Worm (Caenorhabditis elegans) whole organism, L3 larva: ENCODE results near the gene T10D4.1.
A peak's percentile ranks its signal among the peaks of the same experiment; 100 is the strongest.

Source experiments
- R02D3.7 ChIP-seq: fragments of 150-350 bp; optimal IDR thresholded peaks from 2 replicates; lab custom pipeline; 2014; ENCODE audit warnings: missing biosample characterization, missing genetic modification characterization
- ZK546.5 ChIP-seq: sonication (generic microtip); optimal IDR thresholded peaks from 2 replicates; lab custom pipeline; 2017; ENCODE audit warnings: missing biosample characterization, missing genetic modification characterization
- aly-2 ChIP-seq: fragments of 150-350 bp; optimal IDR thresholded peaks from 2 replicates; lab custom pipeline; 2014; ENCODE audit warnings: missing biosample characterization, missing genetic modification characterization
- ceh-82 ChIP-seq: fragments of 150-350 bp; optimal IDR thresholded peaks from 2 replicates; lab custom pipeline; 2014; ENCODE audit warnings: missing biosample characterization, missing genetic modification characterization
- ceh-9 ChIP-seq: sonication (generic microtip); optimal IDR thresholded peaks from 2 replicates; lab custom pipeline; 2018; ENCODE audit warnings: missing biosample characterization, missing genetic modification characterization
- daf-12 ChIP-seq: fragments of 150-350 bp; optimal IDR thresholded peaks from 2 replicates; lab custom pipeline; 2014; ENCODE audit warnings: missing biosample characterization, missing genetic modification reagents, missing genetic modification characterization
- egl-27 ChIP-seq: sonication (generic microtip); optimal IDR thresholded peaks from 4 replicates; lab custom pipeline; 2017; ENCODE audit warnings: missing biosample characterization, missing genetic modification reagents, missing genetic modification characterization
- egl-5 ChIP-seq: fragments of 150-350 bp; optimal IDR thresholded peaks from 2 replicates; lab custom pipeline; 2017; ENCODE audit warnings: missing biosample characterization, missing genetic modification reagents, missing genetic modification characterization, inconsistent platforms
- elt-1 ChIP-seq: fragments of 150-350 bp; optimal IDR thresholded peaks from 2 replicates; lab custom pipeline; 2014; ENCODE audit warnings: missing biosample characterization, missing genetic modification characterization
- elt-2 ChIP-seq: sonication (generic microtip); optimal IDR thresholded peaks from 2 replicates; lab custom pipeline; 2016; ENCODE audit warnings: missing genetic modification reagents, mild to moderate bottlenecking, missing genetic modification characterization, missing compliant biosample characterization
- elt-3 ChIP-seq, 3 experiments: fragments of 150-350 bp in 1 of 3; sonication (generic microtip) in 2 of 3; optimal IDR thresholded peaks; 2 replicates in 2 of 3; 4 replicates in 1 of 3; lab custom pipeline; 2014 to 2017; ENCODE audit warnings: missing biosample characterization in 3 of 3, missing genetic modification characterization in 3 of 3
- fkh-10 ChIP-seq: sonication (generic microtip); optimal IDR thresholded peaks from 2 replicates; lab custom pipeline; 2017; ENCODE audit warnings: missing biosample characterization, missing genetic modification reagents, missing genetic modification characterization
- fkh-2 ChIP-seq: fragments of 150-350 bp; optimal IDR thresholded peaks from 2 replicates; lab custom pipeline; 2014; ENCODE audit warnings: missing biosample characterization, missing genetic modification reagents, missing genetic modification characterization
- hmg-11 ChIP-seq: sonication (generic microtip); optimal IDR thresholded peaks from 2 replicates; lab custom pipeline; 2016; ENCODE audit warnings: missing genetic modification characterization, missing compliant biosample characterization
- lin-39 ChIP-seq: fragments of 150-350 bp; optimal IDR thresholded peaks from 2 replicates; lab custom pipeline; 2018; ENCODE audit warnings: missing biosample characterization, missing genetic modification reagents, missing genetic modification characterization
- lsy-12 ChIP-seq: sonication (generic microtip); optimal IDR thresholded peaks from 2 replicates; lab custom pipeline; 2016; ENCODE audit warnings: mild to moderate bottlenecking, missing genetic modification characterization, missing compliant biosample characterization
- mml-1 ChIP-seq: fragments of 150-350 bp; sonication (generic microtip); optimal IDR thresholded peaks from 3 replicates; lab custom pipeline; 2014; ENCODE audit warnings: missing biosample characterization, missing genetic modification characterization
- nfya-1 ChIP-seq: sonication (generic microtip); optimal IDR thresholded peaks from 2 replicates; lab custom pipeline; 2017; ENCODE audit warnings: missing genetic modification characterization, mild to moderate bottlenecking, missing compliant biosample characterization, antibody characterized with exemption, moderate library complexity; ENCODE audit not compliant: insufficient read depth
- nhr-12 ChIP-seq: fragments of 150-350 bp; optimal IDR thresholded peaks from 2 replicates; lab custom pipeline; 2014; ENCODE audit warnings: missing biosample characterization, missing genetic modification characterization
- nhr-23 ChIP-seq: fragments of 150-350 bp; optimal IDR thresholded peaks from 2 replicates; lab custom pipeline; 2014; ENCODE audit warnings: missing biosample characterization, missing genetic modification reagents, missing genetic modification characterization
- nhr-28 ChIP-seq: fragments of 150-350 bp; optimal IDR thresholded peaks from 2 replicates; lab custom pipeline; 2014; ENCODE audit warnings: missing biosample characterization, missing genetic modification characterization
- nhr-43 ChIP-seq: sonication (generic microtip); optimal IDR thresholded peaks from 2 replicates; lab custom pipeline; 2016; ENCODE audit warnings: mild to moderate bottlenecking, missing genetic modification characterization, missing compliant biosample characterization; ENCODE audit not compliant: poor library complexity, severe bottlenecking
- nhr-67 ChIP-seq: fragments of 150-350 bp; optimal IDR thresholded peaks from 2 replicates; lab custom pipeline; 2014; ENCODE audit warnings: missing biosample characterization, missing genetic modification characterization
- nhr-76 ChIP-seq: fragments of 150-350 bp; sonication (generic microtip); optimal IDR thresholded peaks from 5 replicates; lab custom pipeline; 2014; ENCODE audit warnings: missing biosample characterization, missing genetic modification characterization
- pha-4 ChIP-seq: fragments of 150-350 bp; optimal IDR thresholded peaks from 2 replicates; lab custom pipeline; 2014; ENCODE audit warnings: missing biosample characterization, missing genetic modification reagents, missing genetic modification characterization
- pqm-1 ChIP-seq: fragments of 150-350 bp; optimal IDR thresholded peaks from 2 replicates; lab custom pipeline; 2017; ENCODE audit warnings: missing biosample characterization, missing genetic modification characterization, inconsistent platforms
- sea-2 ChIP-seq: fragments of 150-350 bp; sonication (generic microtip); optimal IDR thresholded peaks from 4 replicates; lab custom pipeline; 2014; ENCODE audit warnings: missing biosample characterization, missing genetic modification reagents, missing genetic modification characterization
- skn-1 ChIP-seq: fragments of 150-350 bp; optimal IDR thresholded peaks from 2 replicates; lab custom pipeline; 2014; ENCODE audit warnings: missing biosample characterization, missing genetic modification characterization
- snpc-4 ChIP-seq: fragments of 150-350 bp; optimal IDR thresholded peaks from 2 replicates; lab custom pipeline; 2014; ENCODE audit warnings: missing biosample characterization, missing genetic modification characterization
- unc-39 ChIP-seq: sonication (generic microtip); optimal IDR thresholded peaks from 4 replicates; lab custom pipeline; 2017; ENCODE audit warnings: missing biosample characterization, missing genetic modification characterization
- zag-1 ChIP-seq: fragments of 150-350 bp; optimal IDR thresholded peaks from 2 replicates; lab custom pipeline; 2014; ENCODE audit warnings: missing biosample characterization, missing genetic modification characterization
- ztf-11 ChIP-seq: fragments of 150-350 bp; optimal IDR thresholded peaks from 2 replicates; lab custom pipeline; 2014; ENCODE audit warnings: missing biosample characterization, missing genetic modification characterization
- ztf-4 ChIP-seq: fragments of 150-350 bp; optimal IDR thresholded peaks from 2 replicates; lab custom pipeline; 2014; ENCODE audit warnings: missing biosample characterization, missing genetic modification characterization

The T10D4.1 gene

DNA sequence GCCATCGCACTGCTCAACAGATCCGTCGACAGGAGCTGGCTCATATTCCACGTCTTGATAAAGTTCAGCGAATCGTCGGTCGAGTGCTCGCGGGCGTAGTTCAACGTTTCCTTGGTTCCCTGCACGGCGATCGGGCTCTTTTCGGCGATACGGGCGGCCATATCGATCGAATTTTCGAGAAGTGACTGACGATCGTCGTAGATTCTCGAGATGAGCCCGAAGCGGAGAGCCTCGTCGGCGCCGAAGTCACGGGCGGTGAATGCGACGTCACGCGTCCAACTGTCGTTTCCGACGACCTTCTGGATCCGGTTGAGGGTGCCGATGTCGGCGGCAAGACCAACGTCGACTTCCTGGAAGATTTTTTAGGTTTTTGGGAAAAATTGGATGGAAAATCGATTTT is 40.4 kb upstream of the T10D4.1 start:
- no peak for TF ChIP-seq egl-27
- TF ChIP-seq skn-1 (tag; lab: Kevin White, UChicago): no peak
- TF ChIP-seq nhr-23: no peak
- TF ChIP-seq aly-2 (tag; lab: Kevin White, UChicago): no peak
- TF ChIP-seq elt-3 (tag; optimal IDR thresholded peaks at IDR 0.05; lab: Kevin White, UChicago): no peak
- TF ChIP-seq ztf-4: no peak
- TF ChIP-seq unc-39 (tag; lab: Kevin White, UChicago): no peak
- TF ChIP-seq lin-39 (tag; lab: Kevin White, UChicago): no peak
- no peak for TF ChIP-seq ceh-9 (tag; lab: Kevin White, UChicago)
- no peak for TF ChIP-seq elt-1 (tag; lab: Kevin White, UChicago)
- no peak for TF ChIP-seq nfya-1 (tag; lab: Kevin White, UChicago)
- no peak for TF ChIP-seq nhr-43 (tag; lab: Kevin White, UChicago)
- no peak for TF ChIP-seq elt-2 (tag; lab: Kevin White, UChicago)
- TF ChIP-seq snpc-4 (tag; lab: Kevin White, UChicago): no peak
- TF ChIP-seq nhr-28: no peak
- TF ChIP-seq ztf-11 (tag; lab: Kevin White, UChicago): no peak
- no peak for TF ChIP-seq fkh-2 (tag; lab: Kevin White, UChicago)
- no peak for TF ChIP-seq fkh-10
- TF ChIP-seq lsy-12 (tag; lab: Kevin White, UChicago): no peak

DNA sequence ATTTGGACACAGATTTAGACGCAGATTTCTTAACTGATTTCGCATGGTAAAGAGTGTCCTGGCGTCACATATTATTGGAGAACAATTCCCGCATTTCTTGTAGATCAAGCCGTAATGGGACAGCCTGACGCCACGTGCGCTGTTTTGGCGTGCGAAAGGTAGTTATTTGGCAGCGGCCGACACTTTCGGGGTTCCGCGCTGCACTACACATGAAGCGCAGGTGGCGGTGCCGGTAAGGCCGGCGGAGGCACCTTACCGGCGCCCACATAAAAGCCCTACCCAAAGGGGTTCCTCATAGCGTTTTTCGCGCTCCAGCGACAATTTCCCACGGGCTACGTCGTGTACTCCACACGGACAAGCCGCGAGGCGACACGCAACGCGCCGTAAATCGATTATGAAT is 39.8 kb upstream of the T10D4.1 start:
- TF ChIP-seq nhr-28 (no peak), nhr-67 (no peak), egl-27 (no peak), unc-39 (tag; lab: Kevin White, UChicago) (no peak), nhr-43 (tag; lab: Kevin White, UChicago) (no peak)

DNA sequence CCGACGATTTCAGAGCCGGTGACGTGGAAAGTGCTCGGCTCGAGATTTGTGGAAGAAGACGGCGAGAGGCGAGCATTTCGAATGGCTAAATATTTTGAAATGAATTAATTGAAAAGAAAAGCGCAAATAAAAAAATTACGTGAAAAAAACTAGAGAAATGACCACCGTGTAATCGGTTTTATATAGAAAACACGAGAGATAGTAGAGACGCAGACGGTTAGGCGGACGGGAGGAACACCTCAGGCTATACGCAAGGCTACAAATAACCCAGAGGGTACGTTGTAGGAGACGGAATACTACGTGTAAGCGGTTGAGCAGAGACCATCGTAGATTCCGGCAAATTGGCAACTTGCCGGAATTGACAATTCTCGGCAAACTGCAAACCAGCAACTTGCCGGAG is 38.8 kb upstream of the T10D4.1 start, which contains the start of gene Y25C1A.13:
Gene Y25C1A.13 (minus strand): TSS at position 101 of the 400 bp plus-strand sequence.
- TF ChIP-seq elt-2 (tag; lab: Kevin White, UChicago): peak; percentile 1
- TF ChIP-seq fkh-10: no peak
- no peak for TF ChIP-seq nhr-43 (tag; lab: Kevin White, UChicago)
- TF ChIP-seq pha-4 (tag; lab: Kevin White, UChicago): no peak
- TF ChIP-seq R02D3.7 (tag; lab: Kevin White, UChicago): no peak

DNA sequence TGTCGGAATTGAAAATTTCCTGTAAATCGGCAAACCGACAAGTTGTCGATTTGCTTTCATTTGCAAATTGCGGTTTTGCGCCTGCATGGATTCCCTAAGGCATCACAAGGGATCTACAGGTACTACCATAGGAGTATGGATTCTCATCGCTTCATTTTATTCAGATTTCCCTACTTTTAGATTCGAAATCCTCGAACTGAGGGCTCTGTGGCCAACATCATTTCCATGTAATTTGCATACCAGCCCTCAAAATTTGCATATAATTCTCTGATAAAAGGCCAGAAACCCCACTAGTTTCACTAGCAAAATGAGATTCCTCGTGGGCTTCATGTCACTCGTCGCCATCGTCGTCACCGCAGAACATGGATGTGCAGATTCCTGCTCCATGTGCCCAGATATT is 37.6 kb upstream of the T10D4.1 start, which contains the start of gene Y25C1A.2:
Gene Y25C1A.2 (plus strand): TSS at position 301 of the 400 bp plus-strand sequence.
- TF ChIP-seq lin-39 (tag; lab: Kevin White, UChicago): no peak
- TF ChIP-seq aly-2 (tag; lab: Kevin White, UChicago): no peak
- TF ChIP-seq zag-1: no peak
- TF ChIP-seq daf-12 (tag; lab: Kevin White, UChicago): no peak
- TF ChIP-seq nhr-23: no peak

DNA sequence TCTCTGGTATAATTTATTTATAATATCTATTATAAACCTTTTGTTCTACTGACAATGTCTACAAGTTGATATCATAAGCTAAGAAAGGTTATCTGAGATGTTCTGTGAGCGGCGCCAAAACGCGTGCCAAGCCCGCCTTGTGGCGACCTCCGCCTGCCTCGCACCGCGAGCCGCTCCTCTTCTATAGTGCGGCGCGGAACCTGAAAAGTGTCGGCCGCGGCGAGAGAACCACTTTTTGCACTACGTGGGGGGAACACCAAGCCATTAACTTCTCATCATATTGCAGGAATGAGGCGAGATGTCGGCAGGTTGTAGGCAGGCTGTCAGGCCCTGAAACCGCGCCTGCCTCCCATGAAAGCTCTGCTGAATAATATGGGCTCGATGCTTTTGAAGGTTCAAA is 36.7 kb upstream of the T10D4.1 start:
- TF ChIP-seq nhr-23 (no peak), snpc-4 (tag; lab: Kevin White, UChicago) (peak; percentile 32), lin-39 (tag; lab: Kevin White, UChicago) (no peak), skn-1 (tag; lab: Kevin White, UChicago) (no peak), hmg-11 (tag; lab: Kevin White, UChicago) (no peak)
- TF ChIP-seq, all 47 proteins: peak for 1

DNA sequence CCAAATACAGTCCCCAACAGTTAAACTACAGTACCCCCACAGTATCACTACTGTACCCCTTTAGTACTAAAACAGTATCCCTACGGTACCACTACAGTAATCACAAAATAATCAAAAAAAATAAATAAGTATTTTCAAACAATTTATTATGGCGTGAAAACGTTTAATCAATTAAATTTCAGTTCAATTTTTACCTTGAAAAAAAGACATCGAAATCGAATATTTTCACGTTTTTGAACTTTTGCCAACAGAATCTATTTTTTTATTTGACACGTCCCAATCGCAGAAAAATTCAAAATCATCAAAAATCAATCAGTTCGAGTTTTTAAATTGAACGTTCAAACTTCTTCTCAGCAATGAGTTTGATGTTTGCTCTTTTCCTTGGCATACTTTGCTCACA is 36.0 kb upstream of the T10D4.1 start, which contains the start of gene clec-123:
Gene clec-123 (plus strand): TSS at position 301 of the 400 bp plus-strand sequence.
- TF ChIP-seq mml-1 (no peak), pqm-1 (tag; lab: Kevin White, UChicago) (no peak), nhr-43 (tag; lab: Kevin White, UChicago) (no peak)
- TF ChIP-seq, all 47 proteins: peak for 0

DNA sequence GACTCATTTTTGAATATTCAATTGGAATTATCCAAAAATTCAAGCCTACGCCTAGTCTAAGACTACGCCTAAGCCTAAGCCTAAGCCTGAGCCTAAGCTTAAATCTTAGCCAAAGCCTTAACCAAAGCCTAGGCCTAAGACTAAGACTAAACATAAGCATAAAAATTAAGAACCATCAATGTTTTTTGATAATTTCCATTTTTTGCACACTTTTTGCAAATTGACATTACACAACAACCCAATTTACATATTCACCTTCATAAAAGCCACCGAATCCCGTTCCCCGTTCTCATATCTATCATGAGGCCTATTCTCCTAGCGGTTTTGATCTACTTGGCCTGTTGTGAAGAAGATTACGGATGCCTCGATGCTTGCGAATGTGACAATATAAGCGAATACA is 32.5 kb upstream of the T10D4.1 start, which contains the start of gene T10D4.7:
Gene T10D4.7 (plus strand): TSS at position 301 of the 400 bp plus-strand sequence.
- TF ChIP-seq lsy-12 (tag; lab: Kevin White, UChicago) (no peak), aly-2 (tag; lab: Kevin White, UChicago) (no peak), unc-39 (tag; lab: Kevin White, UChicago) (no peak), nhr-67 (no peak), ceh-82 (tag; lab: Kevin White, UChicago) (no peak), ztf-4 (no peak), hmg-11 (tag; lab: Kevin White, UChicago) (no peak), sea-2 (GFP tag; lab: Kevin White, UChicago) (no peak), egl-5 (no peak), nfya-1 (tag; lab: Kevin White, UChicago) (no peak), daf-12 (tag; lab: Kevin White, UChicago) (no peak), nhr-23 (no peak), ceh-9 (tag; lab: Kevin White, UChicago) (no peak), ZK546.5 (tag; lab: Kevin White, UChicago) (no peak), pha-4 (tag; lab: Kevin White, UChicago) (no peak), snpc-4 (tag; lab: Kevin White, UChicago) (no peak), nhr-76 (no peak), nhr-12 (tag; lab: Kevin White, UChicago) (no peak)
- TF ChIP-seq, all 47 proteins: peak for 0
